Fruit fly (Drosophila melanogaster) S2 (cell line): Measurements from ENCODE around the gene Cyp4d14.

ENCODE experiments used
- CG8478 ChIP-seq: fragments of >200 bp; optimal IDR thresholded peaks from 2 replicates; lab custom pipeline; 2018
- CTCF ChIP-seq, 2 experiments: fragments of >200 bp; optimal IDR thresholded peaks; 2 replicates each; lab custom pipeline; 2018

DNA sequence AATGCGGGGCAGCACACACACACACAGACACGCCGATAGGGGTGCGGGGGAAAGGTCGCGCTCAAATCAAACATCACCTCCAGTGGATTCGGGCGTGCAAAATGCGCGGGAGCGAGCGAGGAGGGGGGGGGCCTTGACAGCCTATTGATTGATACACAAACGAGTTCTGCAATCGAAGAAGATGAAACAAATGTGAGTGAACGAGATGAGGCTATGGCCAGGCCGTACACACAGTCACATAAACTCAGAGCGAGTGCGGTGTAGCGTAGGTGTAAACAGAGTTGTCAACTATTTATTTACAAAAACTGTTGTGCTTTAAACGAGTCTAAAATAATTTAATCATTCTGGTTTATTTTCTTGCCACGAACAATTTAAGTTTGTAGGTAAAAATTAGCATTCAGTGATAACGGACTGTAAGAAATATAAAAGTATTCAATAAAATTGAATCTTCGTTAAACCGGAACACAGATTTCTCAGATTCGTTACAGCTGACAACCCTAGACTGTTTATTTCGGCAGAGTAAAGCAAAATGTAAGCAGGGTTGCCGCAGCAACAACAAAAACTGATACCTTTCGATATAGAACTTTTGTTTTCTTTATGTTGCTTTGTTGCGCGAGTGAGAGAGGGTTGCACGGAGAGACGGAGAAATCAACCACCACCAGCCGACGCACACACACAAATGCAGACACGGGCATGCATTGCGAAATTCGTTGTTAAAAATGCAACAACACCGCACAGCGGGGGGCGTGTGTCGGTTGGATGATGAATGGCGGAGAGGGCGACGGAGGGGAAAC lies 40.0 kb downstream of the Cyp4d14 start:
- TF ChIP-seq CG8478, result no peak
- TF ChIP-seq CTCF (optimal IDR thresholded peaks at IDR 0.05; lab: Kevin White, UChicago), result no peak
